Worm (Caenorhabditis elegans): Measurements from ENCODE around the gene srz-13.

The srz-13 gene

DNA sequence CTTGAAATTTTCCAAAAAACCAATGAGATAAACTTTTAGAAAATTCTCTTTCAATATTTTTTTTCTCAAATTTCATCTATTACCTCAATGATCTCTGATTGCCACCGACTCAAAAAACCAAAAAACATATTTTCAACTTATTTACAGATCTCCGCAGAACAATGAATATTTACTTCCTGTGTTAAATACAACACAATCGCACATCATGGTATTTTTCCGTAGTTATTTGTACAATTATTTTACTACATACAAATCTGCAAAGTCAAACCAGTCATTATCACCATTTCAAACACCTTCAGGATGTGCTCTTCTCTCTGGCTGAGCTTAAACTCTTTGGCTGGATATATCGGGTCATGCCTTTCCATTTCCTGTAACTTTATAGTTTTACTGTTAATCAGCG, 16.3 kb upstream of the srz-13 start, which contains the start of gene str-108:
Gene str-108 (plus strand): TSS at position 301 of the 400 bp plus-strand sequence.
- no peak for TF ChIP-seq unc-62 (GFP tag; optimal IDR thresholded peaks at IDR 0.05)

DNA sequence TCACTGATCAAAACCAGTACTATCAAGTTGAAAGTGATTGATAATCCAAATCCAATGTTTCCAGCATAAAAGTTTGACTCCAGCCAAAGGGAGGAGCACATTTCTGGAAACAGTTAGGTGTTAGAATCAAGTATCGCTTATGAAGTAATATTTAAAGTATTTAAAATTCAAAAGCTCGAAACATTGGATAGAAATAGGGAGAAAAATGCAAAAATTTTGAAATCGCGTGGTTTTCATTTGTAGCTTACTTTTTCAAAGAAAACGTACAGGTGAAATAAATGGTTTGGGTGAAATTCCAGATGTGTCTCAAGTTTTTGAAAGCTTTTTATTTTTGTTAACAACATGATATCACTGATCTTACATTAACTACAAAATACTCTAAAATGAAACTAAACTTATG, 13.2 kb upstream of the srz-13 start, which contains the start of gene str-111:
Gene str-111 (minus strand): TSS at position 101 of the 400 bp plus-strand sequence.
- no peak for TF ChIP-seq unc-62 (GFP tag; optimal IDR thresholded peaks at IDR 0.05)

- TF ChIP-seq unc-62 (GFP tag; optimal IDR thresholded peaks at IDR 0.05): no peak
Observed at ce11 chrV:16171721-16172120, 10.5 kb upstream of the srz-13 start, which contains the start of gene K05D4.9. Gene K05D4.9, minus strand, starts transcription at chrV:16171821.

DNA sequence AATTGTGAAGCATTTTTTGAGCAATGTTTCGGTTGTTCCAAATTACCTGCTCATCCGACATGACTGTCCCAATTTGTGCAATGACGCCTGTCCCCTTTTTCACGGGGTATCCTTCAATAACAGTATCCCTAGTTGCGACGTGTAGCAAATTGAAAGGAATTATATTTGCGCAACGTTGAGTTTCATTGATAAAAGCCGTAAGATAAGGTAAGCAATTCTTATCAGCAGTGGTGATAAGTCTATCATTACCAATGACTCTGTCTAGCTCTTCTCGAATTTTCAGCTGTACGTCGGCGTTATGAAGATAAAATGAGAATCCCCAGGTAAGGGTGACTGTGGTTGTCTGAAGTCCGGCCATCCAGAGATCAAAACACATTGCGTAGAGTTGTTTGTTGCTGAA, 8.1 kb upstream of the srz-13 start:
- no peak for TF ChIP-seq unc-62 (GFP tag; optimal IDR thresholded peaks at IDR 0.05)

- no peak for TF ChIP-seq unc-62 (GFP tag; optimal IDR thresholded peaks at IDR 0.05)
Observed at ce11 chrV:16175227-16175626, 7.0 kb upstream of the srz-13 start.

DNA sequence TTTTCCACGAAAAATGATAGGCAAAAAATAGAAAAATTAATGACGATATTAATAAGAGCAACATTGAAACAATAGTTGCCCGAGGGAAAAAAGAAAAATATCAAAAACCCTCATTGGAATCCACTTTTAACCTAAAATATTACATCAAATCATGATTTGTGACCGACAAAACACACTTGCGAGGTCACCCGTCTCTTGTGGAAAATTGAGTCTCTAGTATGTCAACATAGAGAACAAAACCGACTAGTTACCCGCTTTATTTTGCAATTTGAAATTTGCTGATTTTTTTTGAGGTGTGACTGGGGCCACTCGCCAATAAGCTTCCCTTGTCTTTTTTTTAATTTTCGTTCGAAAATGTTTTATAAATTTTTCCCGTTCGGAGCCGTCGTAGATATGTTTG, 6.5 kb upstream of the srz-13 start, which contains the start of gene cyp-33D1:
Gene cyp-33D1 (minus strand): TSS at position 101 of the 400 bp plus-strand sequence.
- no peak for TF ChIP-seq unc-62 (GFP tag; optimal IDR thresholded peaks at IDR 0.05)

DNA sequence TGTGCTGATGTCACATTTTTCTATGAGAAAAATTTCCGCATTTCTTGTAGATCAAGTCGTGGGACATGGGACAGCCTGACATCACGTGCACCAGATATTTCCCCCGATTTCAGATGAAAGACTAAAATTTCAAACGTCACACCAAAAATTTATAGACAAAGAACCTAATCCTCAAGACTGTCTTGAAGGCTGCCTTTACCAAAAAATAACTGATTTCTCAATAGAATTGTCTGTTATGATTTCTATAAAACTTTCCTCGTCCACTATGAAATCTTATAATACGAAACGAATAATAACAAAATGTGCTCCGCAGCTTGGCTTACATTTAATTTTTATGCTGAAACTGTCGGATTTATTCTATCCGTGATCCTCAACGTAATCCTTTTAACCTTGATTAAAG, 1.9 kb upstream of the srz-13 start, which contains the start of gene str-106:
Gene str-106 (plus strand): TSS at position 301 of the 400 bp plus-strand sequence.
- no peak for TF ChIP-seq unc-62 (GFP tag; optimal IDR thresholded peaks at IDR 0.05)

DNA sequence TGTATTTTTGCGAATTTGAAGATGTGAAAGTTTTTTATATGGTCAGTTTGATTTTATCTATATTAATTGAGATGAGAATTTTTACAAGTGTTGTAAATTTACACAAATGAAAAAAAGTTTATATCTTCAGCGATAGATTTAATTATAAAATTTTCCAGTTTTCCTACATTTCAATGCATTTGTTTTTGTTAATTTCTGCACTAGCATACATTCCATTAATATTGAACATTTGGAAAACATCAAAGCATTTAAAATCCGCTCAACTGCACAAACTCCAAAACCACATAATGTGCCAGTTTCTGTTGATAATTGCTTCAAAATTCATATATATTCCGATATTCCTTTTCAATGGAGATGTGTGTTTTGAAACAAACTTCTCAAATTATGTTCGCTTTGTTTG, 708 bp downstream of the srz-13 start, which contains the start of gene srh-277:
Gene srh-277 (plus strand): TSS at position 301 of the 400 bp plus-strand sequence.
- TF ChIP-seq unc-62 (GFP tag; optimal IDR thresholded peaks at IDR 0.05): no peak

- TF ChIP-seq unc-62 (GFP tag; optimal IDR thresholded peaks at IDR 0.05): no peak
Observed at ce11 chrV:16183357-16183756, 1.1 kb downstream of the srz-13 start, which contains the start of gene srz-14. Gene srz-14, plus strand, starts transcription at chrV:16183657.

ce11 chrV:16190485-16190884, 8.3 kb downstream of the srz-13 start, which contains the start of gene srh-281:
Gene srh-281, plus strand, starts transcription at chrV:16190785.
- no peak for TF ChIP-seq unc-62 (GFP tag; optimal IDR thresholded peaks at IDR 0.05)

- no peak for TF ChIP-seq unc-62 (GFP tag; optimal IDR thresholded peaks at IDR 0.05)
Observed at ce11 chrV:16192114-16192513, 9.9 kb downstream of the srz-13 start, which contains the start of gene srh-279. Gene srh-279, plus strand, starts transcription at chrV:16192414.

- TF ChIP-seq unc-62 (GFP tag; optimal IDR thresholded peaks at IDR 0.05): no peak
Observed at ce11 chrV:16194639-16195038, 12.4 kb downstream of the srz-13 start, which contains the start of gene rabr-4. Gene rabr-4, plus strand, starts transcription at chrV:16194939.

DNA sequence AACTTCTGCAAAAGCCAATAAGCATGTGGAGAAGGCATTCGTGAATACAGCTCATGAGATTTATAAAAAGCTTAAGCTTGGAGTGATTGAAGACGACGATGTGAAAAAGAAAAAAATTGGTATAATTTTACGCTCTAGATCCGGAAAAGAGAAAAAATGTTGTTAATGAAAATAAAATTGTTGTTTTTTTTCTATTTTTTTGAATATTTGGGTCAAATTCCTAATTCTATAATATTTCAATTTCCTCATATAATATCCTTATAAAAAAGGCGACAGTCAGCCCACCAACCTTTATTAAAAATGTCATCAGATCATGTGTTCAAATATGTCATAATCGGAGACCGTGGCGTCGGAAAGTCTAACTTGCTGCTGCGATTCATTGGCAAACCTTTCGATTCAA, 13.2 kb downstream of the srz-13 start, which contains the start of gene rabr-3:
Gene rabr-3 (plus strand): TSS at position 301 of the 400 bp plus-strand sequence.
- TF ChIP-seq unc-62 (GFP tag; optimal IDR thresholded peaks at IDR 0.05): no peak

ce11 chrV:16198016-16198415, 15.8 kb downstream of the srz-13 start, which contains the start of gene F11A5.5:
Gene F11A5.5, plus strand, starts transcription at chrV:16198316.
- no peak for TF ChIP-seq unc-62 (GFP tag; optimal IDR thresholded peaks at IDR 0.05)

ce11 chrV:16201730-16202129, 19.5 kb downstream of the srz-13 start, which contains the start of gene F11A5.17:
Gene F11A5.17, plus strand, starts transcription at chrV:16202030.
- TF ChIP-seq unc-62 (GFP tag; optimal IDR thresholded peaks at IDR 0.05): no peak

DNA sequence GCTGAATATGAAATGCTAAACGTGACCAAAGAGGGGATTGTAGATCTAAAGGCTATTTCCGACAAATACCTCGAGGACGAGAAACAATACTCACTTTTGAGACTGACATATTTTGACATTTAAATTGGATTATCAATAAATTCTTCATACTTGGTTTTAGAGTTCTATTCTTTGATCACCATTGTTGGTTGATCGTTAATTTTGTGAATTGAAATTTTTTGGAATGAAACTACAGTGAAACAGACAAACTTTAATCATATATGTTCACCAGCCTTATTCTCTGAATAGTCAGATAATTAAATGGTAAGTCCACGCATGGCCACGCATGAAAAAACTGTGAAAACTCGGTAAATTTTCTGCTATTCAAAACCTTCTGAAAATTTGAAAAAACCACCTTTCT, 20.4 kb downstream of the srz-13 start, which contains the start of gene F11A5.18:
Gene F11A5.18 (plus strand): TSS at position 301 of the 400 bp plus-strand sequence.
- no peak for TF ChIP-seq unc-62 (GFP tag; optimal IDR thresholded peaks at IDR 0.05)

ce11 chrV:16204888-16205287, 22.7 kb downstream of the srz-13 start, which contains the start of gene irld-26:
Gene irld-26, plus strand, starts transcription at chrV:16205188.
- no peak for TF ChIP-seq unc-62 (GFP tag; optimal IDR thresholded peaks at IDR 0.05)

Data from whole organism, dauer.